Fruit fly (Drosophila melanogaster) whole organism, embryonic: Measurements from ENCODE around the gene CG33124.

ENCODE experiments used
- Abd-B ChIP-seq: fragments of 200-800 bp; sonication (Bioruptor generic); optimal IDR thresholded peaks from 2 replicates; lab custom pipeline; 2018; ENCODE audit warnings: missing biosample characterization, mild to moderate bottlenecking, missing genetic modification characterization, moderate library complexity
- Adf1 ChIP-seq: fragments of 200-800 bp; sonication (Bioruptor generic); IDR thresholded peaks from 2 replicates; pipeline ENCODE4 v1.3.6; 2022; ENCODE audit warnings: missing biosample characterization, missing genetic modification characterization
- CG10209 ChIP-seq: fragments of 200-800 bp; sonication (Bioruptor generic); optimal IDR thresholded peaks from 3 replicates; lab custom pipeline; 2017; ENCODE audit warnings: missing biosample characterization, mild to moderate bottlenecking, missing genetic modification characterization, missing genetic modification reagents
- CG10267 ChIP-seq: fragments of 200-800 bp; sonication (Bioruptor generic); optimal IDR thresholded peaks from 2 replicates; lab custom pipeline; 2018; ENCODE audit warnings: missing biosample characterization, mild to moderate bottlenecking, missing genetic modification characterization, moderate library complexity
- CG10565 ChIP-seq: fragments of 200-800 bp; sonication (Bioruptor generic); optimal IDR thresholded peaks from 3 replicates; lab custom pipeline; 2016; ENCODE audit warnings: missing biosample characterization, mild to moderate bottlenecking, missing genetic modification characterization
- CG12104 ChIP-seq: fragments of 200-800 bp; sonication (Bioruptor generic); optimal IDR thresholded peaks from 3 replicates; lab custom pipeline; 2016; ENCODE audit warnings: missing biosample characterization, missing genetic modification characterization
- CG12769 ChIP-seq: fragments of 200-800 bp; sonication (Bioruptor generic); optimal IDR thresholded peaks from 2 replicates; lab custom pipeline; 2019; ENCODE audit warnings: missing biosample characterization, mild to moderate bottlenecking, missing genetic modification characterization, moderate library complexity
- CG13624 ChIP-seq: fragments of 200-800 bp; sonication (Bioruptor generic); optimal IDR thresholded peaks from 2 replicates; lab custom pipeline; 2016; ENCODE audit warnings: missing biosample characterization, missing genetic modification characterization
- CG14860 ChIP-seq: fragments of 200-800 bp; sonication (Bioruptor generic); IDR thresholded peaks from 3 replicates; pipeline ENCODE4 v1.3.6; 2022; ENCODE audit warnings: missing biosample characterization, missing genetic modification characterization; ENCODE audit not compliant: partially characterized antibody
- CG1529 ChIP-seq: fragments of 200-800 bp; sonication (Bioruptor generic); optimal IDR thresholded peaks from 3 replicates; lab custom pipeline; 2018; ENCODE audit warnings: missing biosample characterization, missing genetic modification characterization
- CG16813 ChIP-seq: fragments of 200-800 bp; sonication (Bioruptor generic); IDR thresholded peaks from 3 replicates; pipeline ENCODE4 v1.3.6; 2022; ENCODE audit warnings: missing biosample characterization, missing genetic modification characterization; ENCODE audit not compliant: partially characterized antibody
- CG18476 ChIP-seq: fragments of 200-800 bp; sonication (Bioruptor generic); optimal IDR thresholded peaks from 2 replicates; lab custom pipeline; 2016; ENCODE audit warnings: missing biosample characterization, mild to moderate bottlenecking, missing genetic modification characterization
- CG2116 ChIP-seq: fragments of 200-800 bp; sonication (Bioruptor generic); optimal IDR thresholded peaks from 3 replicates; lab custom pipeline; 2018; ENCODE audit warnings: missing biosample characterization, mild to moderate bottlenecking, missing genetic modification characterization
- CG2120 ChIP-seq: fragments of 200-800 bp; sonication (Bioruptor generic); optimal IDR thresholded peaks from 3 replicates; lab custom pipeline; 2016; ENCODE audit warnings: missing biosample characterization, missing genetic modification characterization
- CG32767 ChIP-seq: fragments of 200-800 bp; sonication (Bioruptor generic); IDR thresholded peaks from 2 replicates; pipeline ENCODE4 v1.3.6; 2022; ENCODE audit warnings: missing biosample characterization, missing genetic modification characterization
- CG3407 ChIP-seq: fragments of 200-800 bp; sonication (Bioruptor generic); optimal IDR thresholded peaks from 2 replicates; lab custom pipeline; 2018; ENCODE audit warnings: missing biosample characterization, mild to moderate bottlenecking, missing genetic modification characterization
- CG34376 ChIP-seq: fragments of 200-800 bp; sonication (Bioruptor generic); optimal IDR thresholded peaks from 2 replicates; lab custom pipeline; 2018; ENCODE audit warnings: missing biosample characterization, mild to moderate bottlenecking, missing genetic modification characterization
- CG4424 ChIP-seq: fragments of 200-800 bp; sonication (Bioruptor generic); optimal IDR thresholded peaks from 3 replicates; lab custom pipeline; 2016; ENCODE audit warnings: missing biosample characterization, missing genetic modification characterization
- CG4707 ChIP-seq: fragments of 200-800 bp; sonication (Bioruptor generic); optimal IDR thresholded peaks from 2 replicates; lab custom pipeline; 2018; ENCODE audit warnings: missing biosample characterization, mild to moderate bottlenecking, missing genetic modification characterization, moderate library complexity
- CG6254 ChIP-seq: fragments of 200-800 bp; sonication (Bioruptor generic); optimal IDR thresholded peaks from 3 replicates; lab custom pipeline; 2017; ENCODE audit warnings: mild to moderate bottlenecking, missing biosample characterization, missing genetic modification reagents, missing genetic modification characterization
- CG6689 ChIP-seq: fragments of 200-800 bp; sonication (Bioruptor generic); IDR thresholded peaks from 2 replicates; pipeline ENCODE4 v1.3.6; 2022; ENCODE audit warnings: missing biosample characterization, missing genetic modification characterization
- CG7357 ChIP-seq: fragments of 200-800 bp; sonication (Bioruptor generic); IDR thresholded peaks from 3 replicates; pipeline ENCODE4 v1.3.6; 2022; ENCODE audit warnings: missing biosample characterization, missing genetic modification characterization
- CG7556 ChIP-seq: fragments of 200-800 bp; sonication (Bioruptor generic); optimal IDR thresholded peaks from 2 replicates; lab custom pipeline; 2017; ENCODE audit warnings: missing biosample characterization, mild to moderate bottlenecking, missing genetic modification characterization
- CG7839 ChIP-seq: fragments of 200-800 bp; sonication (Bioruptor generic); optimal IDR thresholded peaks from 3 replicates; lab custom pipeline; 2018; ENCODE audit warnings: missing biosample characterization, mild to moderate bottlenecking, missing genetic modification characterization, moderate library complexity
- CG8281 ChIP-seq: fragments of 200-800 bp; sonication (Bioruptor generic); optimal IDR thresholded peaks from 2 replicates; lab custom pipeline; 2018; ENCODE audit warnings: missing biosample characterization, mild to moderate bottlenecking, missing genetic modification characterization, moderate library complexity
- CG9797 ChIP-seq: fragments of 200-800 bp; sonication (Bioruptor generic); optimal IDR thresholded peaks from 3 replicates; lab custom pipeline; 2018; ENCODE audit warnings: missing biosample characterization, mild to moderate bottlenecking, missing genetic modification characterization
- CoRest ChIP-seq: fragments of 200-800 bp; sonication (Bioruptor generic); optimal IDR thresholded peaks from 3 replicates; lab custom pipeline; 2018; ENCODE audit warnings: missing biosample characterization, mild to moderate bottlenecking, missing genetic modification characterization, moderate library complexity
- E2f1 ChIP-seq: fragments of 200-800 bp; sonication (Bioruptor generic); IDR thresholded peaks from 2 replicates; pipeline ENCODE4 v1.3.6; 2022; ENCODE audit warnings: missing biosample characterization, missing genetic modification characterization
- Eip74EF ChIP-seq, 2 experiments: fragments of 200-800 bp in 1 of 2; fragments of >200 bp in 1 of 2; sonication (Bioruptor generic) in 1 of 2; optimal IDR thresholded peaks; 2 replicates each; lab custom pipeline; 2017 to 2019; ENCODE audit warnings: missing biosample characterization in 2 of 2, missing genetic modification characterization in 2 of 2, mild to moderate bottlenecking in 1 of 2, moderate library complexity in 1 of 2
- Ets65A ChIP-seq: fragments of 200-800 bp; sonication (Bioruptor generic); peaks from one replicate; lab custom pipeline; 2016; ENCODE audit warnings: missing biosample characterization, missing genetic modification characterization
- Lhr ChIP-seq: fragments of 200-800 bp; sonication (Bioruptor generic); optimal IDR thresholded peaks from 3 replicates; lab custom pipeline; 2017; ENCODE audit warnings: mild to moderate bottlenecking, missing biosample characterization, missing genetic modification reagents, missing genetic modification characterization
- Lim3 ChIP-seq: fragments of 200-800 bp; sonication (Bioruptor generic); IDR thresholded peaks from 2 replicates; pipeline ENCODE4 v1.3.6; 2022; ENCODE audit warnings: missing biosample characterization, missing genetic modification characterization
- Six4 ChIP-seq: fragments of 200-800 bp; sonication (Bioruptor generic); optimal IDR thresholded peaks from 2 replicates; lab custom pipeline; 2016; ENCODE audit warnings: missing biosample characterization, missing genetic modification characterization
- Vsx1 ChIP-seq: fragments of 200-800 bp; sonication (Bioruptor generic); optimal IDR thresholded peaks from 2 replicates; lab custom pipeline; 2017; ENCODE audit warnings: missing biosample characterization, mild to moderate bottlenecking, missing genetic modification characterization, missing genetic modification reagents
- bcd ChIP-seq: fragments of 200-800 bp; sonication (Bioruptor generic); optimal IDR thresholded peaks from 2 replicates; lab custom pipeline; 2017; ENCODE audit warnings: missing biosample characterization, mild to moderate bottlenecking, missing genetic modification characterization
- br ChIP-seq: fragments of >200 bp; optimal IDR thresholded peaks from 2 replicates; lab custom pipeline; 2017
- chm ChIP-seq: fragments of 200-800 bp; sonication (Bioruptor generic); IDR thresholded peaks from 2 replicates; pipeline ENCODE4 v1.3.6; 2022; ENCODE audit warnings: missing biosample characterization, missing genetic modification characterization
- dmrt11E ChIP-seq: fragments of 200-800 bp; sonication (Bioruptor generic); optimal IDR thresholded peaks from 3 replicates; lab custom pipeline; 2018; ENCODE audit warnings: missing biosample characterization, mild to moderate bottlenecking, missing genetic modification characterization, moderate library complexity
- eyg ChIP-seq: fragments of 200-800 bp; sonication (Bioruptor generic); optimal IDR thresholded peaks from 3 replicates; lab custom pipeline; 2016; ENCODE audit warnings: missing biosample characterization, missing genetic modification characterization
- lilli ChIP-seq: fragments of 200-800 bp; sonication (Bioruptor generic); optimal IDR thresholded peaks from 3 replicates; lab custom pipeline; 2016; ENCODE audit warnings: missing biosample characterization, missing genetic modification characterization
- nau ChIP-seq: fragments of 200-800 bp; sonication (Bioruptor generic); optimal IDR thresholded peaks from 3 replicates; lab custom pipeline; 2017; ENCODE audit warnings: missing biosample characterization, mild to moderate bottlenecking, missing genetic modification characterization, missing genetic modification reagents
- odd ChIP-seq: fragments of 200-800 bp; sonication (Bioruptor generic); optimal IDR thresholded peaks from 2 replicates; lab custom pipeline; 2017; ENCODE audit warnings: missing biosample characterization, mild to moderate bottlenecking, missing genetic modification characterization
- pum ChIP-seq: fragments of 200-800 bp; sonication (Bioruptor generic); optimal IDR thresholded peaks from 2 replicates; lab custom pipeline; 2016; ENCODE audit warnings: missing biosample characterization, missing genetic modification characterization
- sd ChIP-seq: fragments of 200-800 bp; sonication (Bioruptor generic); optimal IDR thresholded peaks from 3 replicates; lab custom pipeline; 2018; ENCODE audit warnings: missing biosample characterization, mild to moderate bottlenecking, missing genetic modification characterization, moderate library complexity
- sisA ChIP-seq: fragments of 200-800 bp; sonication (Bioruptor generic); IDR thresholded peaks from 2 replicates; pipeline ENCODE4 v1.3.6; 2022; ENCODE audit warnings: missing biosample characterization, missing genetic modification characterization
- slbo ChIP-seq: fragments of 200-800 bp; sonication (Bioruptor generic); IDR thresholded peaks from 2 replicates; pipeline ENCODE4 v1.3.6; 2022; ENCODE audit warnings: missing biosample characterization, missing genetic modification characterization
- sqz ChIP-seq: fragments of 200-800 bp; sonication (Bioruptor generic); optimal IDR thresholded peaks from 3 replicates; lab custom pipeline; 2018; ENCODE audit warnings: missing biosample characterization, mild to moderate bottlenecking, missing genetic modification characterization
- toy ChIP-seq: fragments of 200-800 bp; sonication (Bioruptor generic); IDR thresholded peaks from 2 replicates; pipeline ENCODE4 v1.3.6; 2022; ENCODE audit warnings: missing biosample characterization, missing genetic modification characterization
- tx ChIP-seq: fragments of 200-800 bp; sonication (Bioruptor generic); optimal IDR thresholded peaks from 2 replicates; lab custom pipeline; 2016; ENCODE audit warnings: missing biosample characterization, missing genetic modification characterization
- vvl ChIP-seq: fragments of 200-800 bp; sonication (Bioruptor generic); IDR thresholded peaks from 2 replicates; pipeline ENCODE4 v1.3.6; 2022; ENCODE audit warnings: missing biosample characterization, missing genetic modification characterization

Gene CG33124

DNA sequence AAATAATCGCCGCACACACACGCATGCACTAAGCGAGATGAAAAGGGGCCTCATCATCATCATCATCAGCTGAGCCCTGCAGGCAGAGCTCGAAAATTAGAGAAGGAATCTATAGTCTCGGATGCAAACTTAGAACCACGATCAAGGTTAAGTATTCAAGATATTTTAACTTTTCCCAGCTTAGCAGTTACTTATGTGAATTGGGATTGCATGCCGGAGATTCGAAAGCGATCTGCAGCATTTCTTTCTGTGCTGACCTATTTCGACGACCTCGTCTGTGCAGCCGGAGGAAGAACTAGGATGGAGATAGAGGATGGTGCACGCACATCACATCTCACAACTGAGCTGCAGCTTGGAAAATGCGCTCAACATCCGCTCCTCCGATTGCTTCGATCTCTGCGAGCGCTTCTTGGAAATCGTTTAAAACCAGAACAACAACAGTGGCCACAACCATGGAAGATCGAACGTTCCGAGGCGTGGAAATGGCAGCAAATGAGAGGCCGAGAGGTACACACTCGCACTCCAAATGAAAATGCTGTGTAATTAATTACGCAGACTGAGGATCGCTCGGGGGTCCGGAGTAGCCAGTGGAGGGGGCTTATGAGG is 26.1 kb downstream of the CG33124 start (continued):
- TF ChIP-seq E2f1 (GFP tag; lab: Robert Waterston, UW) (peak; percentile 28; the same call in 1 of the 2 replicates), CG4707 (GFP tag; lab: Kevin White, UChicago) (peak; percentile 44), CG13624 (GFP tag; lab: Kevin White, UChicago) (peak; percentile 11), toy (no peak), Eip74EF (GFP tag; optimal IDR thresholded peaks at IDR 0.05; lab: Kevin White, UChicago) (no peak), chm (peak; percentile 81; the same call in 1 of the 2 replicates), CG6689 (GFP tag; lab: Robert Waterston, UW) (peak; percentile 79), CG18476 (peak; percentile 12), pum (GFP tag; lab: Kevin White, UChicago) (peak; percentile 63), br (no peak), CG12769 (no peak), sd (tag; lab: Kevin White, UChicago) (no peak), CG10209 (peak; percentile 54), CG2120 (GFP tag; lab: Kevin White, UChicago) (no peak), CG34376 (GFP tag; lab: Kevin White, UChicago) (no peak), CoRest (tag; lab: Kevin White, UChicago) (peak; percentile 33), Six4 (GFP tag; lab: Kevin White, UChicago) (no peak), vvl (GFP tag; lab: Robert Waterston, UW) (peak; percentile 75), Abd-B (GFP tag; lab: Kevin White, UChicago) (peak; percentile 9), nau (GFP tag; lab: Kevin White, UChicago) (no peak), sisA (GFP tag; lab: Robert Waterston, UW) (peak; percentile 59), CG8281 (no peak), CG1529 (GFP tag; lab: Kevin White, UChicago) (peak; percentile 47), CG14860 (GFP tag; lab: Robert Waterston, UW) (no peak), Lhr (peak; percentile 35), CG4424 (peak; percentile 72), Vsx1 (no peak), eyg (no peak), Lim3 (GFP tag; lab: Robert Waterston, UW) (no peak), tx (GFP tag; lab: Kevin White, UChicago) (peak; percentile 37), odd (no peak), sqz (GFP tag; lab: Kevin White, UChicago) (peak; percentile 36), CG12104 (no peak), CG7357 (GFP tag; lab: Robert Waterston, UW) (peak; percentile 42; the same call in 1 of the 3 replicates), dmrt11E (tag; lab: Kevin White, UChicago) (peak; percentile 97), CG7556 (GFP tag; lab: Kevin White, UChicago) (peak; percentile 64), bcd (GFP tag; lab: Kevin White, UChicago) (peak; percentile 34), CG3407 (GFP tag; lab: Kevin White, UChicago) (peak; percentile 18), CG10565 (GFP tag; lab: Kevin White, UChicago) (peak; percentile 8), CG16813 (no peak), CG7839 (tag; lab: Kevin White, UChicago) (peak; percentile 67), slbo (GFP tag; lab: Robert Waterston, UW) (no peak), Adf1 (GFP tag; lab: Robert Waterston, UW) (no peak), Ets65A (GFP tag; lab: Kevin White, UChicago) (peak; percentile 95), lilli (GFP tag; lab: Kevin White, UChicago) (peak; percentile 47), CG10267 (tag; lab: Kevin White, UChicago) (peak; percentile 83), CG6254 (GFP tag; lab: Kevin White, UChicago) (peak; percentile 74), CG2116 (GFP tag; lab: Kevin White, UChicago) (peak; percentile 23), CG9797 (GFP tag; lab: Kevin White, UChicago) (no peak), CG32767 (GFP tag; lab: Robert Waterston, UW) (peak; percentile 57; the same call in 1 of the 2 replicates)
